Worm (Caenorhabditis elegans) whole organism, mixed stage, embryonic: ENCODE data around the gene skr-3.

Experiments used
- blmp-1 ChIP-seq: fragments of 150-350 bp; optimal IDR thresholded peaks from 2 replicates; lab custom pipeline; 2014; ENCODE audit warnings: missing biosample characterization, missing genetic modification characterization
- ceh-83 ChIP-seq: fragments of 200-800 bp; sonication (Bioruptor generic); optimal IDR thresholded peaks from 2 replicates; lab custom pipeline; 2018; ENCODE audit warnings: mild to moderate bottlenecking, missing genetic modification characterization, missing compliant biosample characterization
- cnd-1 ChIP-seq: fragments of 200-800 bp; sonication (Bioruptor generic); optimal IDR thresholded peaks from 2 replicates; lab custom pipeline; 2018; ENCODE audit warnings: mild to moderate bottlenecking, missing genetic modification characterization, missing compliant biosample characterization
- lin-13 ChIP-seq: fragments of 150-350 bp; optimal IDR thresholded peaks from 2 replicates; lab custom pipeline; 2014; ENCODE audit warnings: missing biosample characterization, missing genetic modification characterization
- nhr-76 ChIP-seq: sonication (generic microtip); optimal IDR thresholded peaks from 2 replicates; lab custom pipeline; 2017; ENCODE audit warnings: missing biosample characterization, missing genetic modification characterization
- sem-2 ChIP-seq: fragments of 200-800 bp; sonication (Bioruptor generic); optimal IDR thresholded peaks from 2 replicates; lab custom pipeline; 2018; ENCODE audit warnings: mild to moderate bottlenecking, missing genetic modification characterization, missing compliant biosample characterization
- snpc-4 ChIP-seq: fragments of 150-350 bp; optimal IDR thresholded peaks from 2 replicates; lab custom pipeline; 2014; ENCODE audit warnings: missing biosample characterization, missing genetic modification characterization
- unc-39 ChIP-seq: fragments of 150-350 bp; optimal IDR thresholded peaks from 2 replicates; lab custom pipeline; 2014; ENCODE audit warnings: missing biosample characterization, missing genetic modification characterization
- unc-62 ChIP-seq: fragments of 150-350 bp; optimal IDR thresholded peaks from 2 replicates; lab custom pipeline; 2014; ENCODE audit warnings: missing biosample characterization, missing genetic modification reagents, missing genetic modification characterization

ce11 chrV:16124739-16125138, 3.9 kb downstream of the skr-3 start, which contains the start of gene nhr-111:
- TF ChIP-seq unc-39 (no peak), snpc-4 (tag; lab: Kevin White, UChicago) (no peak), unc-62 (GFP tag; lab: Kevin White, UChicago) (no peak), ceh-83 (GFP tag; lab: Kevin White, UChicago) (no peak), lin-13 (tag; lab: Kevin White, UChicago) (no peak), blmp-1 (tag; lab: Kevin White, UChicago) (no peak), cnd-1 (tag; lab: Kevin White, UChicago) (no peak), nhr-76 (tag; lab: Kevin White, UChicago) (no peak), sem-2 (GFP tag; lab: Kevin White, UChicago) (no peak)
